Worm (Caenorhabditis elegans) whole organism, L3 larva: Measurements from ENCODE around the gene lurp-3.

Source experiments
- R02D3.7 ChIP-seq: fragments of 150-350 bp; optimal IDR thresholded peaks from 2 replicates; lab custom pipeline; 2014; ENCODE audit warnings: missing biosample characterization, missing genetic modification characterization
- ZK546.5 ChIP-seq: sonication (generic microtip); optimal IDR thresholded peaks from 2 replicates; lab custom pipeline; 2017; ENCODE audit warnings: missing biosample characterization, missing genetic modification characterization
- ama-1 ChIP-seq: fragments of 150-350 bp; optimal IDR thresholded peaks from 2 replicates; lab custom pipeline; 2018
- ceh-28 ChIP-seq: fragments of 150-350 bp; optimal IDR thresholded peaks from 2 replicates; lab custom pipeline; 2014; ENCODE audit warnings: missing biosample characterization, missing genetic modification reagents, missing genetic modification characterization
- ceh-82 ChIP-seq: fragments of 150-350 bp; optimal IDR thresholded peaks from 2 replicates; lab custom pipeline; 2014; ENCODE audit warnings: missing biosample characterization, missing genetic modification characterization
- ceh-9 ChIP-seq: sonication (generic microtip); optimal IDR thresholded peaks from 2 replicates; lab custom pipeline; 2018; ENCODE audit warnings: missing biosample characterization, missing genetic modification characterization
- daf-12 ChIP-seq: fragments of 150-350 bp; optimal IDR thresholded peaks from 2 replicates; lab custom pipeline; 2014; ENCODE audit warnings: missing biosample characterization, missing genetic modification reagents, missing genetic modification characterization
- egl-27 ChIP-seq: sonication (generic microtip); optimal IDR thresholded peaks from 4 replicates; lab custom pipeline; 2017; ENCODE audit warnings: missing biosample characterization, missing genetic modification reagents, missing genetic modification characterization
- elt-3 ChIP-seq, 3 experiments: fragments of 150-350 bp in 1 of 3; sonication (generic microtip) in 2 of 3; optimal IDR thresholded peaks; 2 replicates in 2 of 3; 4 replicates in 1 of 3; lab custom pipeline; 2014 to 2017; ENCODE audit warnings: missing biosample characterization in 3 of 3, missing genetic modification characterization in 3 of 3
- fos-1 ChIP-seq: fragments of 150-350 bp; optimal IDR thresholded peaks from 2 replicates; lab custom pipeline; 2014; ENCODE audit warnings: missing biosample characterization, missing genetic modification characterization
- hmg-11 ChIP-seq: sonication (generic microtip); optimal IDR thresholded peaks from 2 replicates; lab custom pipeline; 2016; ENCODE audit warnings: missing genetic modification characterization, missing compliant biosample characterization
- jun-1 ChIP-seq: fragments of 150-350 bp; optimal IDR thresholded peaks from 2 replicates; lab custom pipeline; 2014; ENCODE audit warnings: missing biosample characterization, missing genetic modification reagents, missing genetic modification characterization
- lin-15B ChIP-seq: fragments of 150-350 bp; optimal IDR thresholded peaks from 2 replicates; lab custom pipeline; 2014; ENCODE audit warnings: missing biosample characterization, missing genetic modification characterization
- lin-39 ChIP-seq: fragments of 150-350 bp; optimal IDR thresholded peaks from 2 replicates; lab custom pipeline; 2018; ENCODE audit warnings: missing biosample characterization, missing genetic modification reagents, missing genetic modification characterization
- lsy-12 ChIP-seq: sonication (generic microtip); optimal IDR thresholded peaks from 2 replicates; lab custom pipeline; 2016; ENCODE audit warnings: mild to moderate bottlenecking, missing genetic modification characterization, missing compliant biosample characterization
- mdl-1 ChIP-seq: fragments of 150-350 bp; optimal IDR thresholded peaks from 2 replicates; lab custom pipeline; 2014; ENCODE audit warnings: missing biosample characterization, missing genetic modification characterization
- nhr-11 ChIP-seq: fragments of 150-350 bp; optimal IDR thresholded peaks from 2 replicates; lab custom pipeline; 2014; ENCODE audit warnings: missing biosample characterization, missing genetic modification characterization
- nhr-12 ChIP-seq: fragments of 150-350 bp; optimal IDR thresholded peaks from 2 replicates; lab custom pipeline; 2014; ENCODE audit warnings: missing biosample characterization, missing genetic modification characterization
- nhr-23 ChIP-seq: fragments of 150-350 bp; optimal IDR thresholded peaks from 2 replicates; lab custom pipeline; 2014; ENCODE audit warnings: missing biosample characterization, missing genetic modification reagents, missing genetic modification characterization
- nhr-25 ChIP-seq: sonication (generic microtip); optimal IDR thresholded peaks from 2 replicates; lab custom pipeline; 2017; ENCODE audit warnings: missing biosample characterization, missing genetic modification characterization
- nhr-43 ChIP-seq: sonication (generic microtip); optimal IDR thresholded peaks from 2 replicates; lab custom pipeline; 2016; ENCODE audit warnings: mild to moderate bottlenecking, missing genetic modification characterization, missing compliant biosample characterization; ENCODE audit not compliant: poor library complexity, severe bottlenecking
- nhr-76 ChIP-seq: fragments of 150-350 bp; sonication (generic microtip); optimal IDR thresholded peaks from 5 replicates; lab custom pipeline; 2014; ENCODE audit warnings: missing biosample characterization, missing genetic modification characterization
- nhr-77 ChIP-seq: fragments of 150-350 bp; optimal IDR thresholded peaks from 2 replicates; lab custom pipeline; 2014; ENCODE audit warnings: missing biosample characterization, missing genetic modification characterization
- pha-4 ChIP-seq: fragments of 150-350 bp; optimal IDR thresholded peaks from 2 replicates; lab custom pipeline; 2014; ENCODE audit warnings: missing biosample characterization, missing genetic modification reagents, missing genetic modification characterization
- pqm-1 ChIP-seq: fragments of 150-350 bp; optimal IDR thresholded peaks from 2 replicates; lab custom pipeline; 2017; ENCODE audit warnings: missing biosample characterization, missing genetic modification characterization, inconsistent platforms
- sea-2 ChIP-seq: fragments of 150-350 bp; sonication (generic microtip); optimal IDR thresholded peaks from 4 replicates; lab custom pipeline; 2014; ENCODE audit warnings: missing biosample characterization, missing genetic modification reagents, missing genetic modification characterization
- skn-1 ChIP-seq: fragments of 150-350 bp; optimal IDR thresholded peaks from 2 replicates; lab custom pipeline; 2014; ENCODE audit warnings: missing biosample characterization, missing genetic modification characterization
- snpc-4 ChIP-seq: fragments of 150-350 bp; optimal IDR thresholded peaks from 2 replicates; lab custom pipeline; 2014; ENCODE audit warnings: missing biosample characterization, missing genetic modification characterization
- tbx-2 ChIP-seq: sonication (generic microtip); optimal IDR thresholded peaks from 2 replicates; lab custom pipeline; 2016; ENCODE audit warnings: mild to moderate bottlenecking, missing genetic modification characterization, missing compliant biosample characterization
- unc-62 ChIP-seq: fragments of 150-350 bp; sonication (generic microtip); optimal IDR thresholded peaks from 4 replicates; lab custom pipeline; 2014; ENCODE audit warnings: missing biosample characterization, missing genetic modification reagents, missing genetic modification characterization
- ztf-11 ChIP-seq: fragments of 150-350 bp; optimal IDR thresholded peaks from 2 replicates; lab custom pipeline; 2014; ENCODE audit warnings: missing biosample characterization, missing genetic modification characterization
- ztf-4 ChIP-seq: fragments of 150-350 bp; optimal IDR thresholded peaks from 2 replicates; lab custom pipeline; 2014; ENCODE audit warnings: missing biosample characterization, missing genetic modification characterization

Gene lurp-3

ce11 chrV:13411225-13411991 lies 44.1 kb upstream of the lurp-3 start (continued):
- no peak for TF ChIP-seq mdl-1 (tag; lab: Kevin White, UChicago)

- TF ChIP-seq daf-12 (tag; lab: Kevin White, UChicago) (no peak), ama-1 (lab: Kevin White, UChicago) (no peak), tbx-2 (tag; lab: Kevin White, UChicago) (no peak), hmg-11 (tag; lab: Kevin White, UChicago) (no peak), ceh-82 (tag; lab: Kevin White, UChicago) (no peak), ztf-11 (no peak), nhr-11 (no peak), snpc-4 (tag; lab: Kevin White, UChicago) (no peak)
- TF ChIP-seq, all 47 proteins: peak for 0
Observed at ce11 chrV:13411992-13412298, 43.6 kb upstream of the lurp-3 start.

ce11 chrV:13413301-13413700 lies 42.2 kb upstream of the lurp-3 start:
- TF ChIP-seq nhr-25 (tag; lab: Kevin White, UChicago): peak; percentile 88
- TF ChIP-seq ceh-82 (tag; lab: Kevin White, UChicago): no peak
- no peak for TF ChIP-seq mdl-1 (tag; lab: Kevin White, UChicago)
- peak in 1 of 3 experiments; percentile 37 for TF ChIP-seq elt-3 (tag; optimal IDR thresholded peaks at IDR 0.05; lab: Kevin White, UChicago)
- peak; percentile 31 for TF ChIP-seq nhr-23 (tag; lab: Kevin White, UChicago)
- peak; percentile 24 for TF ChIP-seq fos-1 (tag; lab: Kevin White, UChicago)
- no peak for TF ChIP-seq nhr-12 (tag; lab: Kevin White, UChicago)
- TF ChIP-seq egl-27 (tag; lab: Kevin White, UChicago): no peak
- TF ChIP-seq snpc-4 (tag; lab: Kevin White, UChicago): no peak

- TF ChIP-seq sea-2: no peak
- TF ChIP-seq nhr-25 (tag; lab: Kevin White, UChicago): peak; percentile 10
- TF ChIP-seq ama-1 (lab: Kevin White, UChicago): no peak
- no peak for TF ChIP-seq pha-4 (tag; lab: Kevin White, UChicago)
- no peak for TF ChIP-seq nhr-76 (tag; lab: Kevin White, UChicago)
- TF ChIP-seq egl-27 (tag; lab: Kevin White, UChicago): no peak
- TF ChIP-seq lin-39: no peak
- TF ChIP-seq mdl-1 (tag; lab: Kevin White, UChicago): no peak
Observed at ce11 chrV:13414585-13414984, 41.0 kb upstream of the lurp-3 start, which contains the start of gene cut-2. TSS of gene cut-2 (plus strand) at chrV:13414949.

- TF ChIP-seq lin-15B (tag; lab: Kevin White, UChicago): no peak
- TF ChIP-seq lsy-12 (tag; lab: Kevin White, UChicago): peak; percentile 22
Observed at ce11 chrV:13415462-13415861, 40.1 kb upstream of the lurp-3 start.

- TF ChIP-seq nhr-43 (peak; percentile 46), nhr-77 (tag; lab: Kevin White, UChicago) (peak; percentile 79), nhr-11 (no peak), ceh-28 (tag; lab: Kevin White, UChicago) (no peak), ceh-82 (tag; lab: Kevin White, UChicago) (peak; percentile 39), nhr-25 (tag; lab: Kevin White, UChicago) (peak; percentile 4), R02D3.7 (tag; lab: Kevin White, UChicago) (no peak), pqm-1 (tag; lab: Kevin White, UChicago) (no peak)
Observed at ce11 chrV:13416076-13416475, 39.5 kb upstream of the lurp-3 start.

ce11 chrV:13417513-13417912 lies 38.0 kb upstream of the lurp-3 start, which contains the start of gene F53F1.6:
TSS of gene F53F1.6 (minus strand) at chrV:13417613.
- TF ChIP-seq ztf-11 (no peak), hmg-11 (tag; lab: Kevin White, UChicago) (no peak), snpc-4 (tag; lab: Kevin White, UChicago) (no peak), ztf-4 (tag; lab: Kevin White, UChicago) (no peak), nhr-11 (no peak), ZK546.5 (tag; lab: Kevin White, UChicago) (no peak), nhr-43 (no peak), ceh-9 (tag; lab: Kevin White, UChicago) (no peak), nhr-76 (tag; lab: Kevin White, UChicago) (no peak), lsy-12 (tag; lab: Kevin White, UChicago) (no peak), jun-1 (tag; lab: Kevin White, UChicago) (no peak), unc-62 (no peak), pha-4 (tag; lab: Kevin White, UChicago) (no peak), skn-1 (tag; lab: Kevin White, UChicago) (no peak), ama-1 (lab: Kevin White, UChicago) (no peak)
